Worm (Caenorhabditis elegans): ENCODE data around the gene fipr-12.

ce11 chrV:9922481-9922880, 20.7 kb upstream of the fipr-12 start, which contains the start of gene C50H2.7:
- no peak for TF ChIP-seq snpc-4 (tag; optimal IDR thresholded peaks at IDR 0.05)
- no peak for TF ChIP-seq sea-2 (GFP tag; optimal IDR thresholded peaks at IDR 0.05)
- TF ChIP-seq nhr-76 (tag; optimal IDR thresholded peaks at IDR 0.05) = no peak
- TF ChIP-seq egl-5 (tag; optimal IDR thresholded peaks at IDR 0.05) = no peak
- TF ChIP-seq ceh-82 (tag; optimal IDR thresholded peaks at IDR 0.05) = no peak
- TF ChIP-seq R02D3.7 (tag; optimal IDR thresholded peaks at IDR 0.05) = no peak
- no peak for TF ChIP-seq nhr-25 (tag; optimal IDR thresholded peaks at IDR 0.05)
- no peak for TF ChIP-seq ZK546.5 (tag; optimal IDR thresholded peaks at IDR 0.05)
- no peak for TF ChIP-seq elt-3 (tag; optimal IDR thresholded peaks at IDR 0.05)
- TF ChIP-seq ama-1 (optimal IDR thresholded peaks at IDR 0.05) = no peak
